Worm (Caenorhabditis elegans): Measurements from ENCODE around the gene ech-4.

Gene ech-4

DNA sequence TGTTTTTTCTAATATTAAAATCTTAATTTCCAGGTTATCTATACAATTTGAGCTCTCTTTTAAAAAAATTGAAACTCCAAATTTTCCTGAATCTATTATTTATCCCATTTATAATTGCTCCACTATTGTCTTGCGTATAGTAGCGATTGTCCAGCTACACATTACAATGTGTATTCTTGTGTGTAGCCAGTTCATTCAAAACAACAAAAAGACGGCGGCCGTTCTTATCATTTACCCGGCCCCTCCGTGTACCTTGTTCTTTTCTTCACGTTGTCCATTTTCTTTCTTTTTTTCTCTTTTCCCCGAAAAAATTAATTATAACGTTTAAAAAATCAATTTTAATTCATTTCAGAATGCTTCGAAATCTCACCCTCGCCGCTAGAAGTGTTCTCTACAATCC is at the start of gene ech-4:
TSS of gene ech-4 (plus strand) at position 353 of the 400 bp plus-strand sequence.
- TF ChIP-seq lin-26 (GFP tag; IDR thresholded peaks at IDR 0.05) (no peak), ceh-27 (GFP tag; optimal IDR thresholded peaks at IDR 0.05) (no peak), nhr-80 (tag; optimal IDR thresholded peaks at IDR 0.05) (peak; percentile 8)

DNA sequence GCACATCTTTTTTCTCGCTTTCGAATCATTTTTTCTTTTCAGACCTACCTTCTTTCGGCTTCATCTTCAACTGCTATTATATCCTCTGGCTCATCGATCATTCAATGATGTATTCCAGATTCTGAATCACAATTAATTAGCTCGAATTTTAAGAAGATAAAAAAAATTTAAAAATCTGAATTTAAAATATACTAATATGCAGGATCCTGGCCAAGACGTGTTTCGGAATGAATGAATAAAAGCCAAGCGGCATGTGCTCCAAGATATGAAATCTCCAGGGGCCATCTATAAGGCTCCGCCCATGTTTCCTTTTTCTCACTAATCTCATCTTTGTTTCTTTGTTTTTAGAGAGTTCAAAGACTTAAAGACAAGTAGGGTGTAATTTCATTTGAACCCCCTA is 42.8 kb upstream of the ech-4 start, which contains the start of gene mpz-1:
TSS of gene mpz-1 (minus strand) at position 101 of the 400 bp plus-strand sequence.
- no peak for TF ChIP-seq akir-1 (GFP tag; optimal IDR thresholded peaks at IDR 0.05)
- peak; percentile 51 for TF ChIP-seq hrde-1 (tag; optimal IDR thresholded peaks at IDR 0.05; ENCODE audit: borderline replicate concordance)
- no peak for TF ChIP-seq zim-3 (tag; optimal IDR thresholded peaks at IDR 0.05)
- peak; percentile 9 for TF ChIP-seq xnd-1 (tag; optimal IDR thresholded peaks at IDR 0.05)
- no peak for TF ChIP-seq T07F8.4 (tag; optimal IDR thresholded peaks at IDR 0.05)

DNA sequence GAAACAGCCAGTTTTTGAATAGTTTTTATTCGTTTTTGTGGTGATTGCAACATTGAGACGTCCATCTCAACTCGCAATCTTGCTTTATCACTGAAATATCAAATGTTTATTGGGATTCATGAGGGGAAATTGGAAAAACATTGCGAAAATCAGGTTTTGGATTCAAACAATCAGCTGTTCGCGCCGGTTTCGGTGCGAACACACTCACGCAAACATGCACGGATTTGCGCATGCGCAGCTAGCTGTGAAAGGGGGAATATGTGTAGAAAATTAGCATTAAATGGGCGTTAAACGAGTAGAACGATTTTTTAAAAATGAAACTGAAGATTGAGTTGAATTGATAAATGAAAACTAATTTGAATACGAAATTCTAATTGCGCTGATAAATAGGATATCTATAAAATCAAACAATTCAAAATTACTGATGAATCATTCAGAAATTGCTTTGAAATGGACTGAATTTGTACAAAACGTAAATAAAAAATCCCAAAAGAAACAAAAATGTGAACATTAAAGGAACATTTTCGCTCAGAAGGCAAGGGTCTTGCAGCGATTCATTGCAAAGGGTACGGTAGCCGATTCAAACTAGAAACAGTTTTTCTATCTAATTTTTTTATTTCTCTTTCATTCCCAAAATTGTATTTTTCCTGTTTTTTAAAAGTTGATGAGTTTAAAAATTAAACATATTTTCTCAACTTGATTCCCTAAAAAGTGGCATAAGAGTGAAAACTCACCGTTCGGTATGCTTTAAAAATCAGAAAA is 37.4 kb upstream of the ech-4 start, which contains the start of gene ect-2:
TSS of gene ect-2 (minus strand) at position 762 of the 762 bp plus-strand sequence.
- peak; percentile 92 for TF ChIP-seq madf-6 (GFP tag; IDR thresholded peaks at IDR 0.05)
- TF ChIP-seq hlh-26 (GFP tag; conservative IDR thresholded peaks at IDR 0.05): no peak
- TF ChIP-seq rcor-1 (GFP tag; IDR thresholded peaks at IDR 0.05): 0 out of 2 replicates have a peak, but pooled peaks have one; percentile 14
- TF ChIP-seq ztf-25 (GFP tag; IDR thresholded peaks at IDR 0.05): no peak
- no peak for TF ChIP-seq ZK185.1 (tag; optimal IDR thresholded peaks at IDR 0.05; ENCODE audit: poor library complexity, severe bottlenecking)
- peak; percentile 77 for TF ChIP-seq madf-8 (GFP tag; conservative IDR thresholded peaks at IDR 0.05)
- no peak for TF ChIP-seq egrh-3 (GFP tag; IDR thresholded peaks at IDR 0.05)
- no peak for TF ChIP-seq F22D6.2 (tag; optimal IDR thresholded peaks at IDR 0.05)
- 0 out of 2 replicates have a peak, but pooled peaks have one; percentile 34 for TF ChIP-seq ceh-91 (GFP tag; IDR thresholded peaks at IDR 0.05)
- no peak for TF ChIP-seq ets-4 (GFP tag; optimal IDR thresholded peaks at IDR 0.05)
- peak; percentile 50 for TF ChIP-seq dpl-1 (GFP tag; optimal IDR thresholded peaks at IDR 0.05)
- TF ChIP-seq F49E8.2 (tag; optimal IDR thresholded peaks at IDR 0.05; ENCODE audit: insufficient read depth): peak; percentile 25
- TF ChIP-seq lsl-1 (GFP tag; optimal IDR thresholded peaks at IDR 0.05): peak; percentile 93
- no peak for TF ChIP-seq cebp-2 (GFP tag; IDR thresholded peaks at IDR 0.05)
- no peak for TF ChIP-seq F39B2.1 (GFP tag; IDR thresholded peaks at IDR 0.05)
- TF ChIP-seq F33H1.4 (GFP tag; IDR thresholded peaks at IDR 0.05): peak; percentile 90
- peak; percentile 73 for TF ChIP-seq xnd-1 (tag; optimal IDR thresholded peaks at IDR 0.05)
- peak; percentile 55 for TF ChIP-seq efl-1 (GFP tag; optimal IDR thresholded peaks at IDR 0.05)
- TF ChIP-seq him-1 (tag; optimal IDR thresholded peaks at IDR 0.05): peak; percentile 23
- peak in 1 of 3 experiments; percentile 9 for TF ChIP-seq lin-35 (GFP tag; optimal IDR thresholded peaks at IDR 0.05)
- peak; percentile 60 for TF ChIP-seq D2030.7 (GFP tag; IDR thresholded peaks at IDR 0.05)
- TF ChIP-seq sdz-38 (tag; optimal IDR thresholded peaks at IDR 0.05): no peak
- TF ChIP-seq fkh-3 (tag; optimal IDR thresholded peaks at IDR 0.05): no peak
- 0 out of 2 replicates have a peak, but pooled peaks have one; percentile 8 for TF ChIP-seq mcd-1 (GFP tag; IDR thresholded peaks at IDR 0.05)
- TF ChIP-seq sea-2 (GFP tag; IDR thresholded peaks at IDR 0.05): no peak
- TF ChIP-seq F23B12.7 (tag; optimal IDR thresholded peaks at IDR 0.05; ENCODE audit: insufficient read depth): no peak

DNA sequence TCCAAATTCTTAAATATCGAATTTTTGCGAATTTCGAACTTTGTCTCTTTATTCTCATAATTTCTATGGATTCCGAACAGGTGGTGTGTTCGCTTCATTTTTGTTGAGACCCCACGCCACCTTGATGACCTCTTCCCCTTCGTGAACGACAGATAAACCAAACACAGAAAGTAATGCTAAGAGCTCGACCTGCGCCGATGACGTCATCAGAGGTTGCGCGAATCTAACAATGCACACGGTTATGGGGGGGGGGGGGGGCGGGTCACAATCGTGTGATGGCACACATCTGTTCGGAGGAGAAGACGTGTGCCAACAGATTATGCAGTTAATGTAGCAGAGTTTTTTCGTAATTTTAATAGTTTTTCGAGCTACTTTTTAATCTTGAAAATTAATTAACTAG is 36.6 kb upstream of the ech-4 start:
- TF ChIP-seq sea-2 (GFP tag; IDR thresholded peaks at IDR 0.05) (no peak), hmg-1.2 (GFP tag; IDR thresholded peaks at IDR 0.05) (no peak), F37B4.10 (GFP tag; IDR thresholded peaks at IDR 0.05) (no peak), ama-1 (optimal IDR thresholded peaks at IDR 0.05) (no peak), ama-1 (GFP tag; optimal IDR thresholded peaks at IDR 0.05) (no peak), rec-8 (tag; optimal IDR thresholded peaks at IDR 0.05) (no peak)
